Fruit fly (Drosophila melanogaster) whole organism, larva: ENCODE data around the gene CG46280.

ENCODE experiments used
- noc ChIP-seq: fragments of 200-800 bp; sonication (Bioruptor generic); optimal IDR thresholded peaks from 3 replicates; lab custom pipeline; 2019; ENCODE audit warnings: missing biosample characterization, mild to moderate bottlenecking, missing genetic modification characterization, moderate library complexity

Gene CG46280

DNA sequence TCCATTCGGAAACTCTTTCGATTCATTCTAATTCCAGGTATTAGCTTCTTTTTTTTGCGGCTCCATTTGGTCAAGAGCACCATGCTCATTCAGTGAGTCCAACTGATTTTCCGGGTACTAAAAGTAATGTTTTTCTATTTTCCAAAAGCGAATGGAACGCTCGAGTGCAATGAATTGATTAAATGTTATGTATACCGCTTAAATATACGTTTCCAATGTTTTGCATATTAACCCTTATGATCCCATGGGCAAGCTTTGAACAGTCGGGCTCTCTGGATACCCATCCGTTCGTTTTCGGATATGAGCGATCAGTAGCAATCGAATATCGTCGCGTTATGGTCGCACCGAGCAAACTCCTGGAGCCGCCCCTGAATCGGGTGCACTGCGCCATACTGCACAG lies 17.0 kb upstream of the CG46280 start, which contains the start of gene CG31157:
Gene CG31157 (plus strand): TSS at position 301 of the 400 bp plus-strand sequence.
- no peak for TF ChIP-seq noc (tag; lab: Kevin White, UChicago)

DNA sequence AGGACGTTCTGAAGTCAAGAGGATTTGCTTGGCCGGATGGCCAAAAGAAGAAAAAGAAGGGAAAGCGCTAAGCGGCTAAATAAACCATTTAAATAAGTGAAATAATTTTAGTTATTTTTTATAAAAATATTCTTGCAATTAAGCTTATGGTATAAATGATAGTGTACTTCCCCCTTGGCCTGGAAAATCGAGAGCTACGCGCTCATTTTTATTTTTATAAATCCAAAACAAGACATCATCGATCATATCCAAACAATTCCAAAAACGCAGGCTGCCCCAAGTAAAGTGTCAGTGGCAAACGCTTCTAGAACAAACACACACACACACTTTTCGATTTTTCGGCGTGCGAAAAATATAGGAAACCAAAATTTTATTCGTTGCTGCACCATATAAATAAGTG lies 14.0 kb upstream of the CG46280 start, which contains the start of gene Hsc70-2:
Gene Hsc70-2 (plus strand): TSS at position 301 of the 400 bp plus-strand sequence.
- TF ChIP-seq noc (tag; lab: Kevin White, UChicago) = no peak

DNA sequence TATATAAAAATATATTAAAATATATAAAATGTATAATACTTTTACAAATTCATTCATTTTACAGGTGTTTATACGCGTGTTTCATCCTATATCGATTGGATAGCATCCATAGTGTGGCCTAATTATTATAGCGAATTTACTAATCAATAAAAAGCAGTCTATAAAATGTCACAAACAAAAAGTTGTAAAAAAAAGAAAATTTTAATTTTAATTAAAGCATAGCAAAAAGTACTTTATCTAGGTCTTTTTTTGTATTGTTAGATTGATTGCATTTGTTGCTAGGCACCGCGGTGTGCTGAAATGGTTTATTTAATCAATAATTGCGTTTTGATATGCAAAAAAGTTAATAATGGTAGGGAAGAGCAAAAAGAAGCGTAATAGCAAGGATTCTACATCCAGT lies 13.4 kb upstream of the CG46280 start, which contains the start of gene CG45122:
Gene CG45122 (plus strand): TSS at position 301 of the 400 bp plus-strand sequence.
- TF ChIP-seq noc (tag; lab: Kevin White, UChicago) = no peak

DNA sequence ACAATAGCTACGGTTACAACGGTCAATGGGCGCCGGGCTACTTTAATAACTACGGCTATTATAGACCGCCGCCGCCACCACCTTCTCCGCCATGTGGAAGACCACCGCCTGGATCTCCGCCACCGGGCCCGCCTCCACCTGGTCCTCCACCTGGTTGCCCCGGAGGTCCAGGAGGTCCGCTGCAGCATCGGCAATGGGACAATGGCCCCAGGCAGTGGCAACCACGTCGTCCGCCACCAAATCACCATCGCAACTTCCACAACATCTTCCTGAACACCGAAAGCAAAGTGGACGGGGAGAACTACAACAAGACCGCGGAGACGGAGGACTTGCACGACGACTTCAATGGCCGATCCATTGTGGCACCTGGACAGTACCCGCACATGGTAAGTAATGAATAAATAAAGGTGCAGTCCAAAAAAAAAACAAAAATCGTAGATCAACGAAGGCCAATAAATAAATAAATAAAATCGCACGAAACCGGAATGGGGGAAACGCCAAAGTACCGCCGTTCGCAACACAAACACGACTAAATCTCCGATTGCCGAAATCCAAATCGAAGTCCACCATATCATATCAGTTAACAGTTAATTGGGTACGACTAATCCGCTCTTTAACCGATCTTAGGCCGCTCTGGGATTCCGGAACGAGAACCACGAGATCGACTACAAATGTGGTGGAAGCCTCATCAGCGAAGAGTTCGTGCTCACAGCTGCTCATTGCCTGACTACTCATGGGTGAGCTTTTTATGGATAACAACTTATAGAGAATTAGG lies 12.0 kb upstream of the CG46280 start, which contains the start of gene snk:
Gene snk (minus strand): TSS at position 513 of the 775 bp plus-strand sequence.
- TF ChIP-seq noc (tag; lab: Kevin White, UChicago) = no peak

DNA sequence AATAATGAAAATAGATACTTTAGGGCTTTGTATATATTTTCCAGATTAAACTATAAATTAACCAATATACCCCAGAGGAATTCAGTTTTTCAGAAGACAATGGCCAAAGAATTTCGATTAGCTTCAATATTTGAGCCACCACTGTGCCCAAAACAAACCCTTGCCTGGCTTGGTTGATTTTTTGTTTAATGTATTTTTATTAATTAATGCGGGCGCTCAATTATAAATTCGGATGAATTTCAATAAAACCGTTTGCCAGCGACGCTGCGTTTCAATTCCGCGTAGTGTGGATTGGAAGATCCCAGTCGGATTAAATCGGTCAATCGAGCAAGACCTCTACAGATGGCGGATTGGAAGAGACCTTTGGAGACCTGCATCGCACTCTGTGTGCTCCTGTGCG lies 11.3 kb upstream of the CG46280 start, which contains the start of gene CG11670:
Gene CG11670 (plus strand): TSS at position 301 of the 400 bp plus-strand sequence.
- no peak for TF ChIP-seq noc (tag; lab: Kevin White, UChicago)

DNA sequence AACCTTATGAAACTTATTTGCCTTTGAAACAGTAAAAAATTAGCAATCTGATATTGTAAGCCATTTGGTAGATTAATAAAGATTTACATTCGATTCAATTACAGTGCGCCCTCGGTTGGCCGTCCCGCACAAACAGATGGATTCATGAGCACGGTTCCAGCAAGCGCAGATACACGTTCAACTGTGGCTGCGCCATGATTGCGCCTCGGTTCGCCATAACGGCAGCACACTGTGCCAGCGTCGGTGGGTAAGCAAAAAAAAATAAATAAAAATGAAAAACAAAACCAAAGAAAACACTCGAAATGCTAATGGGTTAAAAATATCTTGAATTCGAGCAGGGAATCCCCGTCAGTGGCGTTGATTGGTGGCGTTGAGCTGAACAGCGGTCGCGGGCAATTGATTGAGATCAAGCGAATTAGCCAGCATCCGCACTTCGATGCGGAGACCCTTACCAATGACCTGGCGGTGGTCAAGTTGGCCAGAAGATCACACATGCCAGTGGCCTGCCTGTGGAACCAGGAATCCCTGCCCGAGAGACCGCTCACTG lies 8.7 kb upstream of the CG46280 start:
- no peak for TF ChIP-seq noc (tag; lab: Kevin White, UChicago)

DNA sequence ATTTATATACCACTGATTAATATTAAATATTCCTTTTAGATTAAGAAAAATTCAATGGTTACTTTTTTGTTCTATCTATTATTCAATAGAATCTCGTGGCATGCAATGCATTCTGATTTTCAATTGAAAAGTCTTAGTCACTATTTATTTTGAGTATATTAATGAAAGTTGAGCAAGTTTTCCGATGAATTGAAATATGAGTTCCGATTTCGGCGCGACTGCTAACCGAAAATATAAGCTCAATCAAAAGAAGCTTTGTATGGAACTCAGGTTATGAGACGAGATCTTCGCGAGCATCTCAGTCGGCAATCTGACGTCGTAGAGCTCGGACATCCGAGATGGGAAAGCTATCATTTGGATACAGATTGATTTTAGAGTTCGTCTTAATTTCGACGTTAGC lies 7.6 kb upstream of the CG46280 start, which contains the start of gene CG11668:
Gene CG11668 (plus strand): TSS at position 301 of the 400 bp plus-strand sequence.
- no peak for TF ChIP-seq noc (tag; lab: Kevin White, UChicago)

DNA sequence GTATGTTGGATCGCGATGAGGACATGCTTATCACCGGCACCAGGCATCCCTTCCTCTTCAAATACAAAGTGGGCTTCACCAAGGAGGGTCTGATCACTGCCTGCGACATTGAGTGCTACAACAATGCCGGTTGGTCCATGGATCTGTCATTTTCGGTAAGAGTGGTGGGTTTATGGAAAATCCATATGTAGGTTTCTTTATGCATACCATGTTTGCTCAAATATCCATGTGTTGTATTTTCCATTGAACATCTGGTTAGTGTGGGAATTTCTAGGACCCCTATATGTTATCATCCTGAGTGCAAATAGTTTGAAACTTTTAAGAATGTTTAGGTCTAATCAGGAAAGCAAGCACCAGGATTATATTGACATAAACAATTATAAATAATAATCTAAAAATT lies 5.6 kb upstream of the CG46280 start:
- TF ChIP-seq noc (tag; lab: Kevin White, UChicago) = no peak

DNA sequence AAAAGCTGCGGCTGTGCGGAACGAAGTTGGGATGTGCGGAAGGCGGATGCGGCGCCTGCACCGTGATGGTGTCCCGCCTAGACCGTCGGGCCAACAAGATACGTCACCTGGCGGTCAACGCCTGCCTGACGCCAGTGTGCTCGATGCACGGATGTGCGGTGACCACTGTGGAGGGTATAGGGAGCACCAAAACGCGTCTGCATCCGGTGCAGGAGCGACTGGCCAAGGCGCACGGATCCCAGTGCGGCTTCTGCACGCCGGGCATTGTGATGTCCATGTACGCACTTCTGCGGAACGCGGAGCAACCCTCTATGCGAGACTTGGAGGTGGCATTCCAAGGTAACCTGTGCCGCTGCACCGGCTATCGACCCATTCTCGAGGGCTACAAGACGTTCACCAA lies 3.2 kb upstream of the CG46280 start:
- TF ChIP-seq noc (tag; lab: Kevin White, UChicago) = no peak

DNA sequence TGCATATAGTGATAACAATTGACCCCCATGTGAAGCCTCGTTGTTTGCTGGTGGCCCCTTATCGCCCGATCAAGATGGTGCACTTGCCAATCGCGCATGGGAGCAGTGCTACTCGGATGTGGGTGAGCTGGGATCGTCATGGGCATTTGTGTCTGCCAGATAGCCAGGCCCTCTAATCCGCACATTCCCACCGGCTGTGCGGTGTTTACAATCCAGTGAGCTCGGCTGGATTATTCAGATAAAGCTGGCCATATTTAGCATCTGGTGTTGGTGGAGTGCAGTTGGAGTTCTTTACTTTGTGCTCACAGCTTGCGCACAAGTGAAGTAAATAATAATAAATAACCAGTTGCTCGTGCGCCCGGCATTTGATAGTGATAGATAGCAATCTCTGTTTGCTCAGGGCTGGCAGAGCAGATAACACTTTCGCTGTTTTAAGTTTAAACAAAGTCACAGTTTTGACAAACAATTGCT lies 2.6 kb upstream of the CG46280 start:
- TF ChIP-seq noc (tag; lab: Kevin White, UChicago) = peak; percentile 64

DNA sequence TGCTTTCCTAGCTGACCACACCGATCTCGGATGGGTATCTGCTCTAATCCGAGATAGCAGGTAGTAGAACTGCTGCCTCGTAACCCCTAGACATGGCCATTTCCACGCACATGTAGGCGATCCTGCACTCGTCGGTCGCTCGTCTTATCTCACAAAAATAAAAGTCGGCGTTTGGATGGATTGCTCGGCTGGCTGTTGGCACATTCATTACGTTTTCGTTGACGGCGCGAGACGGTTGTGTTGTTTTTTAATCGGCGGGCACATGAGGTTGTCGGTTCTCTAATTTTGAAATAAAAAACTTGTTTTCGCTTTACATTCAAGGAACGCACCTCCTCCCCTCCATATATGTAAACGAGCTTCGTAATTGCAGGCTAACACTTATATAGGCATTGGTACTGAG lies 1.9 kb upstream of the CG46280 start, which contains the start of gene ry:
Gene ry (plus strand): TSS at position 206 of the 400 bp plus-strand sequence.
- TF ChIP-seq noc (tag; lab: Kevin White, UChicago) = no peak

DNA sequence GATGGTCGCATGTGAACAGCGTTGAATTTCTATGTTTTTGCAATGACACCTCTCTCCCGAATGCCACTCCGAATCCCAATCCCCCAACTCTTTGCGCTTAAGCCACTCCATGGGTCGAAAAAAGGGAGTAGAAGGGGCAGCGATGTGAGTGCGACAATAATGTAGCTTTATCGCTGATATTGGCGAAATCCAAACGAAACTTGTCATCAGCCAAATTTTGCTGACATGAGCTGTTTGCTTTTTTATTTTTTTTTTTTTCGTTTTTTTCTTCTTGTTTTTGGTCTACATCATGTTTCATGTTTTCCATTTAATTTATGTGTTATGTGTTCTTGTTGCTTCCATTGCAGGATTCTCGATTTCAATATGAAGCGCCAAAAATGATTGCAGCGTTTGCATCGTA lies 11.5 kb downstream of the CG46280 start:
- no peak for TF ChIP-seq noc (tag; lab: Kevin White, UChicago)

DNA sequence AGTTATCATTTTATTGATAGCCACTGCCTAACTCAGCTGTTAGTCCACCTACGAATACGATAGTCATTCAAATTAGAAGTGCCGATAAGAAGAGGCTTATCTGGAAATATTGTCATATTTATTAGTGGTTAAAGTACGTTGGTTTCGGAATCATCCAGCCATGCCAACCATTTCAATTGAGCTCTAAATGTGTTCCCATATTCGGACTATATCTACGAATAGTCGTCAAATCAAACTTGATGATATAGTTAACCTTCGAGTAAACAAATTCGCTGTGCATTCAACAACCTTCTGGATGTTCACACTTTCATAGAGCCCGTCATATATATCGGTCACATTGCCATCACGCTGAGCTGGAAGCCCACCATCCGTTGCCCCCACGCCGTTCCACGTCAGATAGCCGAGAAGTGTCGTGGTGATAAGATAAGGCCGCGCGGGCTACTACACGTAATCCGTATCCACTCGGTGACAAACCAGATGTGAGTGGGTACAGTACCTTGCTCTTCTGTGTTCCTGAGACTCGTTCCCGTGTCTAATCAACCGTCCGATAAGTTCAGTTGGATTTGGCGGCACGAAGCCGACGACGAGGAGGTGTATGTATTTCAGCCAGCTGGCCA lies 12.1 kb downstream of the CG46280 start:
- peak; percentile 45 for TF ChIP-seq noc (tag; lab: Kevin White, UChicago)

DNA sequence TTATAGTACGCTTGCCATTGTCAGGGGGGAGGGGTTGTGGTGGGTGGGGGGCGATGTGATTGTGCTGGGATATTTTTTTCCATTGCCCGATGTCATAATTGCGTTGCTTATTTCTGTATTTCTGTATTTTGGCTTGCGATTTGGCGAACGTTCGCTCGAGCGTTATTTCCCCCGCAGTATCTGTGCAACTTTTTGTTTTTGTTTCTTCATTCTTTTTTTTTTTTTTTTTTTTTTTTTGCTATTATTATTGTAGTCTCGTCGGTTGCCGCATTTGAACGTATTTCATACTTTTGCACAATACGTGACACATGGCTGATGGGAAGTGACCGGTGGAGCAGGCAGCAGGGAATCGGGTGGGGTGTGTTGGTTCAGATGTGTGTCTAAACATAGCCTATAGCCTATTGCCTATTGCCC lies 12.8 kb downstream of the CG46280 start:
- no peak for TF ChIP-seq noc (tag; lab: Kevin White, UChicago)

DNA sequence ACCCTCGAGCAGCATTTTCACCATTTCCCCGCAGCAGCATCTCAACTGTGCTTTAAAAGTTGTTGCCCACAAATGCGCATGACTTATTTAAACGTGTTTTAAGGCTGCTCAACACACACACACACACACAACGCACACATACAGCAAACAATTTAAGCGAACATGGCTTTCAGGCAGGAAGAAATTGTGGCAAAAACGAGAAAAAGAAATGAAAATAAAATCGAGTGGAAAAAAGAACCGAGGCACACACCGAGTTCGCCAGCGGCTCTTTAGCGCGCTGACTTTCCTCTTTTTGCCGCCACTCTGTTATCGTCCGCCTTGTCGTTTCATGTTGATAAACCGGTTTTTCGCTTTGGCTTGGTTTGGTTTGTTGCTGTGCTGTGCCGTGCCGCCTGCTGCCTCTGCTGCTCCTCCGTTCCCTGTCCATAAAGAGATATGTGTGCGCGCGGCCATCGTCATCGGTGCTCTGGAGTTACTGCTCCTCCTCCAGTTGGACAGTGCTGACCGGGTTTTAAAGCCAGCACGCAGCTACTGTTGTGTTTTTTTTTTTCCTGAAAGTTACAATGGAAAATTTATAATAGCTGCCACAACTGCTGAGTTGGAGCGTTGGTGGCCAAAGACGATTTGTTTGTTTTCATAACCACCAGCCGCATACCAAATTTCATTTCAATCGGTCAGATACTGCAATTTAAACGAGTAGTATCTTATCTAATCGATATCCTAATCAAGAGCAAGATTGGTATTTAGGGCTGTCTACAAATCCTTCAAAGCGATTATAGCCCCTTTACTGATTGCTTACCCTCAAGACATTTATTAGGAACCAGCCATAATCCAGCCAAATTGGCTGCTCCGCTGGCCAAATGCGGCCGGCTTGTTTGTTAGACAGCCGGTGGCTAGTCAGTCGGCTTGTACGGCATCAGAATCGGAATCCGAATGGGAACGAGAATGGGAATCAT lies 14.4 kb downstream of the CG46280 start:
- TF ChIP-seq noc (tag; lab: Kevin White, UChicago) = peak; percentile 21
